Fruit fly (Drosophila melanogaster) whole organism, wandering third instar larva: ENCODE results near the gene ca.

Experiments used
- dl ChIP-seq, 2 experiments: fragments of 175-275, 200-275 bp in 1 of 2; fragments of 200-275 bp in 1 of 2; sonication (Bioruptor generic); optimal IDR thresholded peaks; lab custom pipeline; 2018; ENCODE audit warnings: mild to moderate bottlenecking in 2 of 2, missing biosample characterization in 2 of 2, missing genetic modification characterization in 2 of 2, moderate library complexity in 2 of 2; ENCODE audit not compliant: partially characterized antibody in 2 of 2, insufficient read depth in 1 of 2
- pan ChIP-seq: fragments of >200 bp; optimal IDR thresholded peaks from 2 replicates; lab custom pipeline; 2017

DNA sequence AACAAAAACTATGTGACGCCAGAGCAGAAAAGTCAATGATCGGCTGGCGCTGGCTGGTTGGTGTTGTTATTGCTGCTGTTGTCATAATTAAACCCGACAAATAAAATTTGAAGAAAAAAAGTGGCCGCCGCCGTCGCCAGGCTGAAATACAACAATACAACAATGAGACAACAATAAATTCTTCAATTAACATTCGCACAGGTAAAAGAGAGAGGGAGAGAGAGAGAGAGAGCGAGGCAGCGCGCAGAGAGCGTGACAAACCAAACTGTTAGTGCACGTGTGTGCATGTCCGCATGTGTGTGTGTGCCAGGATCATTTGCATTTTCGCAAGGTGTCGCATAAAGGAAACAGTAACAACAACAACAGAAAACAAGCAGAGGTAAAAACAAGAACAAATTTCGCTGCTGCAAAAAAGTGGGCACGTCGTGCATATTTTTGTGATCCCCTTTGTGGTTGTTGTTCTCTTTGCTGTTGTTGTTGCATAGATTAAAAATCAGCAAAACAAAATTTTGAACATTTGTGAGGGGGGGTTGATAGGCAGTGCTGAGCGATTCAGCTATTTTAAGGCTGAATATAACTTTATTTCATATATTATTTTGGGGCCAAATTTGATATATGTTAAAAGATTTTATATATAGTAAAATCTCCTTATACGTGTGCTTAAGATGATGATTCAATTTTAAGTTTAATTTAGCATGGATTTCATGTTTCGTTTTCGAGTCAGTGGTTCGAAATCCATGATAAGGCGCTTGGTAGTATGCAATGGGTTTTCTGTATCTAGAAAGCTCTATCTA lies 42.2 kb upstream of the ca start:
- TF ChIP-seq dl (GFP tag; optimal IDR thresholded peaks at IDR 0.05; lab: Kevin White, UChicago; ENCODE audit: insufficient read depth in 1 of 2, partially characterized antibody in 2 of 2) (peak in 1 of 2 experiments; percentile 19), pan (lab: Kevin White, UChicago) (no peak)
